Fruit fly (Drosophila melanogaster): ENCODE data around the gene Nuf2.

- TF ChIP-seq Clk (GFP tag; optimal IDR thresholded peaks at IDR 0.05) (no peak), CG12768 (GFP tag; optimal IDR thresholded peaks at IDR 0.05) (no peak), kay (GFP tag; ENCODE audit: borderline replicate concordance) (no peak), toe (GFP tag; optimal IDR thresholded peaks at IDR 0.05) (no peak), CG5204 (GFP tag; optimal IDR thresholded peaks at IDR 0.05) (no peak), Crg-1 (GFP tag; optimal IDR thresholded peaks at IDR 0.05) (no peak), cic (GFP tag; optimal IDR thresholded peaks at IDR 0.05) (no peak), Mnt (GFP tag; optimal IDR thresholded peaks at IDR 0.05) (no peak), tj (GFP tag; optimal IDR thresholded peaks at IDR 0.05) (no peak), bab1 (GFP tag; optimal IDR thresholded peaks at IDR 0.05) (no peak)
Observed at dm6 chr2L:7063721-7064179, 1.9 kb downstream of the Nuf2 start, which contains the start of gene Sem1.
